Fruit fly (Drosophila melanogaster) whole organism, embryonic: ENCODE measurements around the gene VhaAC45RP.

ENCODE experiments used
- Abd-B ChIP-seq: fragments of 200-800 bp; sonication (Bioruptor generic); optimal IDR thresholded peaks from 2 replicates; lab custom pipeline; 2018; ENCODE audit warnings: missing biosample characterization, mild to moderate bottlenecking, missing genetic modification characterization, moderate library complexity
- B-H1 ChIP-seq: fragments of 200-800 bp; sonication (Bioruptor generic); IDR thresholded peaks from 3 replicates; pipeline ENCODE4 v1.3.6; 2022; ENCODE audit warnings: missing biosample characterization, missing genetic modification characterization
- CG1024 ChIP-seq: fragments of 200-800 bp; sonication (Bioruptor generic); IDR thresholded peaks from 2 replicates; pipeline ENCODE4 v1.3.6; 2022; ENCODE audit warnings: missing biosample characterization, missing genetic modification characterization
- CG10543 ChIP-seq: fragments of 200-800 bp; sonication (Bioruptor generic); optimal IDR thresholded peaks from 3 replicates; lab custom pipeline; 2017; ENCODE audit warnings: missing biosample characterization, mild to moderate bottlenecking, missing genetic modification characterization, moderate library complexity
- CG11723 ChIP-seq: fragments of 200-800 bp; sonication (Bioruptor generic); optimal IDR thresholded peaks from 2 replicates; lab custom pipeline; 2017; ENCODE audit warnings: missing biosample characterization, mild to moderate bottlenecking, missing genetic modification characterization
- CG12659 ChIP-seq: fragments of 200-800 bp; sonication (Bioruptor generic); optimal IDR thresholded peaks from 3 replicates; lab custom pipeline; 2017; ENCODE audit warnings: mild to moderate bottlenecking, missing biosample characterization, missing genetic modification reagents, missing genetic modification characterization
- CG13296 ChIP-seq: fragments of 200-800 bp; sonication (Bioruptor generic); optimal IDR thresholded peaks from 3 replicates; lab custom pipeline; 2018; ENCODE audit warnings: missing biosample characterization, mild to moderate bottlenecking, missing genetic modification characterization
- CG13424 ChIP-seq: fragments of 200-800 bp; sonication (Bioruptor generic); optimal IDR thresholded peaks from 2 replicates; lab custom pipeline; 2019; ENCODE audit warnings: missing biosample characterization, mild to moderate bottlenecking, missing genetic modification characterization, moderate library complexity
- CG15011 ChIP-seq: fragments of 200-800 bp; sonication (Bioruptor generic); optimal IDR thresholded peaks from 3 replicates; lab custom pipeline; 2018; ENCODE audit warnings: missing biosample characterization, mild to moderate bottlenecking, missing genetic modification characterization
- CG17802 ChIP-seq: fragments of 200-800 bp; sonication (Bioruptor generic); optimal IDR thresholded peaks from 2 replicates; lab custom pipeline; 2018; ENCODE audit warnings: missing biosample characterization, mild to moderate bottlenecking, missing genetic modification characterization, moderate library complexity
- CG1792 ChIP-seq: fragments of 200-800 bp; sonication (Bioruptor generic); optimal IDR thresholded peaks from 2 replicates; lab custom pipeline; 2016; ENCODE audit warnings: missing biosample characterization, missing genetic modification characterization
- CG3065 ChIP-seq: fragments of 200-800 bp; sonication (Bioruptor generic); optimal IDR thresholded peaks from 2 replicates; lab custom pipeline; 2016; ENCODE audit warnings: missing biosample characterization, missing genetic modification characterization
- CG31224 ChIP-seq: fragments of 200-800 bp; sonication (Bioruptor generic); IDR thresholded peaks from 2 replicates; pipeline ENCODE4 v1.3.6; 2022; ENCODE audit warnings: missing biosample characterization, missing genetic modification characterization
- CG32767 ChIP-seq: fragments of 200-800 bp; sonication (Bioruptor generic); IDR thresholded peaks from 2 replicates; pipeline ENCODE4 v1.3.6; 2022; ENCODE audit warnings: missing biosample characterization, missing genetic modification characterization
- CG3281 ChIP-seq: fragments of 200-800 bp; sonication (Bioruptor generic); optimal IDR thresholded peaks from 3 replicates; lab custom pipeline; 2017; ENCODE audit warnings: missing biosample characterization, mild to moderate bottlenecking, missing genetic modification characterization
- CG34422 ChIP-seq: fragments of 200-800 bp; sonication (Bioruptor generic); IDR thresholded peaks from 3 replicates; pipeline ENCODE4 v1.3.6; 2022; ENCODE audit warnings: missing biosample characterization, missing genetic modification characterization
- CG3726 ChIP-seq: fragments of 200-800 bp; sonication (Bioruptor generic); IDR thresholded peaks from 3 replicates; pipeline ENCODE4, ENCODE4 v1.3.6; 2022; ENCODE audit warnings: missing biosample characterization, missing genetic modification characterization
- CG4707 ChIP-seq: fragments of 200-800 bp; sonication (Bioruptor generic); optimal IDR thresholded peaks from 2 replicates; lab custom pipeline; 2018; ENCODE audit warnings: missing biosample characterization, mild to moderate bottlenecking, missing genetic modification characterization, moderate library complexity
- CG5245 ChIP-seq: fragments of 200-800 bp; sonication (Bioruptor generic); optimal IDR thresholded peaks from 3 replicates; lab custom pipeline; 2016; ENCODE audit warnings: missing biosample characterization, missing genetic modification characterization
- CG9609 ChIP-seq: fragments of 200-800 bp; sonication (Bioruptor generic); optimal IDR thresholded peaks from 3 replicates; lab custom pipeline; 2016; ENCODE audit warnings: missing biosample characterization, missing genetic modification characterization
- CG9727 ChIP-seq: fragments of 200-800 bp; sonication (Bioruptor generic); optimal IDR thresholded peaks from 3 replicates; lab custom pipeline; 2017; ENCODE audit warnings: missing biosample characterization, mild to moderate bottlenecking, missing genetic modification characterization
- Dll ChIP-seq: fragments of 200-800 bp; sonication (Bioruptor generic); IDR thresholded peaks from 4 replicates; pipeline ENCODE4 v1.3.6; 2022; ENCODE audit warnings: missing biosample characterization, missing genetic modification characterization; ENCODE audit not compliant: partially characterized antibody
- Fer3 ChIP-seq: fragments of 200-800 bp; sonication (Bioruptor generic); optimal IDR thresholded peaks from 2 replicates; lab custom pipeline; 2018; ENCODE audit warnings: missing biosample characterization, mild to moderate bottlenecking, missing genetic modification characterization, moderate library complexity
- H15 ChIP-seq: fragments of 200-800 bp; sonication (Bioruptor generic); IDR thresholded peaks from 3 replicates; pipeline ENCODE4 v1.3.6; 2022; ENCODE audit warnings: missing biosample characterization, missing genetic modification characterization
- HLHmδ ChIP-seq: fragments of 200-800 bp; sonication (Bioruptor generic); optimal IDR thresholded peaks from 2 replicates; lab custom pipeline; 2018; ENCODE audit warnings: missing biosample characterization, mild to moderate bottlenecking, missing genetic modification characterization, moderate library complexity
- Hr39 ChIP-seq: fragments of >200 bp; optimal IDR thresholded peaks from 2 replicates; lab custom pipeline; 2017
- Lhr ChIP-seq: fragments of 200-800 bp; sonication (Bioruptor generic); optimal IDR thresholded peaks from 3 replicates; lab custom pipeline; 2017; ENCODE audit warnings: mild to moderate bottlenecking, missing biosample characterization, missing genetic modification reagents, missing genetic modification characterization
- Lim3 ChIP-seq: fragments of 200-800 bp; sonication (Bioruptor generic); IDR thresholded peaks from 2 replicates; pipeline ENCODE4 v1.3.6; 2022; ENCODE audit warnings: missing biosample characterization, missing genetic modification characterization
- Lpt ChIP-seq: fragments of >200 bp; optimal IDR thresholded peaks from 2 replicates; lab custom pipeline; 2018; ENCODE audit warnings: missing biosample characterization, missing genetic modification characterization
- Mrtf ChIP-seq: fragments of 200-800 bp; sonication (Bioruptor generic); IDR thresholded peaks from 3 replicates; pipeline ENCODE4 v1.3.6; 2022; ENCODE audit warnings: missing biosample characterization, missing genetic modification characterization
- NK7.1 ChIP-seq: fragments of 200-800 bp; sonication (Bioruptor generic); optimal IDR thresholded peaks from 3 replicates; lab custom pipeline; 2016; ENCODE audit warnings: missing biosample characterization, missing genetic modification characterization
- Nf-YA ChIP-seq: fragments of 200-800 bp; sonication (Bioruptor generic); IDR thresholded peaks from 2 replicates; pipeline ENCODE4 v1.3.6; 2022; ENCODE audit warnings: missing biosample characterization, missing genetic modification characterization
- Optix ChIP-seq: fragments of 200-800 bp; sonication (Bioruptor generic); IDR thresholded peaks from 3 replicates; pipeline ENCODE4 v1.3.6; 2022; ENCODE audit warnings: missing biosample characterization, missing genetic modification characterization
- Rfx ChIP-seq: fragments of 200-800 bp; sonication (Bioruptor generic); IDR thresholded peaks from 2 replicates; pipeline ENCODE4 v1.3.6; 2022; ENCODE audit warnings: missing biosample characterization, missing genetic modification characterization
- Stat92E ChIP-seq, 3 experiments: fragments of >200 bp in 2 of 3; fragments of 200-800 bp in 1 of 3; sonication (Bioruptor generic) in 1 of 3; optimal IDR thresholded peaks; 2 replicates each; lab custom pipeline; 2017 to 2019; ENCODE audit warnings: missing biosample characterization in 3 of 3, missing genetic modification characterization in 3 of 3, mild to moderate bottlenecking in 1 of 3, moderate library complexity in 1 of 3
- Vsx1 ChIP-seq: fragments of 200-800 bp; sonication (Bioruptor generic); optimal IDR thresholded peaks from 2 replicates; lab custom pipeline; 2017; ENCODE audit warnings: missing biosample characterization, mild to moderate bottlenecking, missing genetic modification characterization, missing genetic modification reagents
- amos ChIP-seq: fragments of 200-800 bp; sonication (Bioruptor generic); IDR thresholded peaks from 2 replicates; pipeline ENCODE4 v1.3.6; 2022; ENCODE audit warnings: missing biosample characterization, missing genetic modification characterization; ENCODE audit not compliant: partially characterized antibody
- cad ChIP-seq: fragments of >200 bp; optimal IDR thresholded peaks from 2 replicates; lab custom pipeline; 2017; ENCODE audit warnings: missing biosample characterization, missing genetic modification characterization
- cas ChIP-seq: fragments of 200-800 bp; sonication (Bioruptor generic); IDR thresholded peaks from 2 replicates; pipeline ENCODE4 v1.3.6; 2022; ENCODE audit warnings: missing biosample characterization, missing genetic modification characterization
- dm ChIP-seq: fragments of 200-800 bp; sonication (Bioruptor generic); optimal IDR thresholded peaks from 3 replicates; lab custom pipeline; 2016; ENCODE audit warnings: missing biosample characterization, missing genetic modification characterization
- emc ChIP-seq: fragments of 200-800 bp; sonication (Bioruptor generic); optimal IDR thresholded peaks from 2 replicates; lab custom pipeline; 2016; ENCODE audit warnings: missing biosample characterization, missing genetic modification characterization
- ftz-f1 ChIP-seq: fragments of 200-800 bp; sonication (Bioruptor generic); optimal IDR thresholded peaks from 2 replicates; lab custom pipeline; 2016; ENCODE audit warnings: missing biosample characterization, missing genetic modification characterization
- gro ChIP-seq: fragments of 200-800 bp; sonication (Bioruptor generic); optimal IDR thresholded peaks from 2 replicates; lab custom pipeline; 2016; ENCODE audit warnings: missing biosample characterization, missing genetic modification characterization
- ham ChIP-seq: fragments of 200-800 bp; sonication (Bioruptor generic); IDR thresholded peaks from 2 replicates; pipeline ENCODE4 v1.3.6; 2022; ENCODE audit warnings: missing biosample characterization, missing genetic modification characterization
- jigr1 ChIP-seq: fragments of 200-800 bp; sonication (Bioruptor generic); IDR thresholded peaks from 3 replicates; pipeline ENCODE4 v1.3.6; 2022; ENCODE audit warnings: missing biosample characterization, missing genetic modification characterization
- kni ChIP-seq: fragments of 200-800 bp; sonication (Bioruptor generic); optimal IDR thresholded peaks from 3 replicates; lab custom pipeline; 2017; ENCODE audit warnings: mild to moderate bottlenecking, missing biosample characterization, missing genetic modification reagents, missing genetic modification characterization
- prd ChIP-seq, 3 experiments: fragments of >200 bp in 2 of 3; fragments of 200-800 bp in 1 of 3; sonication (Bioruptor generic) in 1 of 3; optimal IDR thresholded peaks in 2 of 3; IDR thresholded peaks in 1 of 3; 2 replicates in 2 of 3; 3 replicates in 1 of 3; pipeline versions ENCODE4 v1.3.6 to Lab custom; 2017 to 2022; ENCODE audit warnings: missing biosample characterization in 1 of 3, missing genetic modification characterization in 1 of 3
- pum ChIP-seq: fragments of 200-800 bp; sonication (Bioruptor generic); optimal IDR thresholded peaks from 2 replicates; lab custom pipeline; 2016; ENCODE audit warnings: missing biosample characterization, missing genetic modification characterization
- ro ChIP-seq: fragments of 200-800 bp; sonication (Bioruptor generic); IDR thresholded peaks from 2 replicates; pipeline ENCODE4 v1.3.6; 2022; ENCODE audit warnings: missing biosample characterization, missing genetic modification characterization
- sisA ChIP-seq: fragments of 200-800 bp; sonication (Bioruptor generic); IDR thresholded peaks from 2 replicates; pipeline ENCODE4 v1.3.6; 2022; ENCODE audit warnings: missing biosample characterization, missing genetic modification characterization
- slbo ChIP-seq: fragments of 200-800 bp; sonication (Bioruptor generic); IDR thresholded peaks from 2 replicates; pipeline ENCODE4 v1.3.6; 2022; ENCODE audit warnings: missing biosample characterization, missing genetic modification characterization
- trh ChIP-seq: fragments of 200-800 bp; sonication (Bioruptor generic); optimal IDR thresholded peaks from 2 replicates; lab custom pipeline; 2016; ENCODE audit warnings: missing biosample characterization, missing genetic modification characterization
- tx ChIP-seq: fragments of 200-800 bp; sonication (Bioruptor generic); optimal IDR thresholded peaks from 2 replicates; lab custom pipeline; 2016; ENCODE audit warnings: missing biosample characterization, missing genetic modification characterization

The VhaAC45RP gene

dm6 chr3R:30179934-30180333 is 13.7 kb upstream of the VhaAC45RP start, which contains the start of gene Bet5 (continued):
- TF ChIP-seq CG9727 (no peak), slbo (GFP tag; lab: Robert Waterston, UW) (no peak), CG3065 (GFP tag; lab: Kevin White, UChicago) (no peak), cad (GFP tag; lab: Kevin White, UChicago) (no peak), Mrtf (GFP tag; lab: Robert Waterston, UW) (no peak), dm (GFP tag; lab: Kevin White, UChicago) (no peak), B-H1 (no peak), CG31224 (GFP tag; lab: Robert Waterston, UW) (no peak), CG9609 (GFP tag; lab: Kevin White, UChicago) (no peak), CG11723 (GFP tag; lab: Kevin White, UChicago) (no peak), CG13424 (tag; lab: Kevin White, UChicago) (no peak), CG17802 (tag; lab: Kevin White, UChicago) (no peak), CG13296 (GFP tag; lab: Kevin White, UChicago) (no peak), Lhr (GFP tag; lab: Kevin White, UChicago) (no peak), Abd-B (GFP tag; lab: Kevin White, UChicago) (no peak), CG4707 (GFP tag; lab: Kevin White, UChicago) (no peak), pum (GFP tag; lab: Kevin White, UChicago) (no peak), Vsx1 (GFP tag; lab: Kevin White, UChicago) (no peak), kni (GFP tag; lab: Kevin White, UChicago) (no peak), sisA (GFP tag; lab: Robert Waterston, UW) (no peak), cas (GFP tag; lab: Robert Waterston, UW) (no peak), CG3726 (GFP tag; lab: Robert Waterston, UW) (no peak), ro (GFP tag; lab: Robert Waterston, UW) (no peak), CG1792 (GFP tag; lab: Kevin White, UChicago) (no peak), Lpt (GFP tag; lab: Kevin White, UChicago) (no peak), CG3281 (no peak), HLHmδ (no peak), amos (0 out of 2 replicates have a peak, but pooled peaks have one; percentile 12), ftz-f1 (GFP tag; lab: Kevin White, UChicago) (no peak), CG32767 (no peak), CG5245 (GFP tag; lab: Kevin White, UChicago) (no peak), prd (optimal IDR thresholded peaks at IDR 0.05; lab: Kevin White, UChicago) (no peak), prd (GFP tag; IDR thresholded peaks at IDR 0.05; lab: Robert Waterston, UW) (no peak), CG10543 (no peak), CG34422 (GFP tag; lab: Robert Waterston, UW) (no peak), CG1024 (GFP tag; lab: Robert Waterston, UW) (no peak), jigr1 (GFP tag; lab: Robert Waterston, UW) (no peak), Nf-YA (GFP tag; lab: Robert Waterston, UW) (no peak), NK7.1 (GFP tag; lab: Kevin White, UChicago) (no peak), CG12659 (GFP tag; lab: Kevin White, UChicago) (peak; percentile 8), emc (GFP tag; lab: Kevin White, UChicago) (no peak), ham (GFP tag; lab: Robert Waterston, UW) (no peak), Dll (GFP tag; lab: Robert Waterston, UW) (peak; percentile 52; the same call in 2 of the 4 replicates), trh (no peak), gro (no peak), CG15011 (GFP tag; lab: Kevin White, UChicago) (no peak), Fer3 (tag; lab: Kevin White, UChicago) (no peak), Rfx (GFP tag; lab: Robert Waterston, UW) (no peak), H15 (GFP tag; lab: Robert Waterston, UW) (no peak), Lim3 (GFP tag; lab: Robert Waterston, UW) (no peak), Hr39 (lab: Kevin White, UChicago) (no peak), tx (GFP tag; lab: Kevin White, UChicago) (no peak), Optix (GFP tag; lab: Robert Waterston, UW) (no peak), Stat92E (GFP tag; optimal IDR thresholded peaks at IDR 0.05; lab: Kevin White, UChicago) (no peak)
